Worm (Caenorhabditis elegans): ENCODE measurements around the gene sti-1.

DNA sequence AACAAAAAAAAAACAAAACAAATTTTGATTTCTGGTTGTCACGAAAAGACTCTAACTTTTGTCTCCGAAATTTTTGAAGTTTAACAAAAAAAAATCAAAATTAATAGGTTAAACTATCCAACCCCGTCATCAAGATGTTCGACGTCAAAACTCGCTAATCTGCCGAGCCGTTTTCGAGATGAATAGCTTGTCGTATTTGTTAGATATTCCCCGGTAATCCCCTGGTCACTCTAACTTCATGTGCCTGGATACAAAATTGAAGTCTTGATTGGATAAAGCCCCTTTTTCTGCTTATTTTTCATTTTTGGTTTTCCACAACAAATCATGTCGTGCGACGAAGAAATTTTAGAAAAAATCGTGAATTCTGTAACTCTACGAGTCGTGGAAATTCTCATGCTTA is 9.1 kb downstream of the sti-1 start, which contains the start of gene srab-16:
- TF ChIP-seq unc-62 (GFP tag; optimal IDR thresholded peaks at IDR 0.05) = no peak
- no peak for TF ChIP-seq nhr-90 (tag; optimal IDR thresholded peaks at IDR 0.05; ENCODE audit: poor library complexity)
- TF ChIP-seq elt-3 (tag; optimal IDR thresholded peaks at IDR 0.05) = no peak
- TF ChIP-seq blmp-1 (tag; optimal IDR thresholded peaks at IDR 0.05) = no peak
- TF ChIP-seq aha-1 (tag; optimal IDR thresholded peaks at IDR 0.05) = no peak
- no peak for TF ChIP-seq fos-1 (tag; optimal IDR thresholded peaks at IDR 0.05)
- TF ChIP-seq egl-27 (tag; optimal IDR thresholded peaks at IDR 0.05) = no peak
- no peak for TF ChIP-seq sox-4 (tag; optimal IDR thresholded peaks at IDR 0.05)
- TF ChIP-seq F16B12.6 (tag; optimal IDR thresholded peaks at IDR 0.05) = no peak
- TF ChIP-seq ztf-4 (tag; optimal IDR thresholded peaks at IDR 0.05) = no peak
- no peak for TF ChIP-seq unc-130 (tag; optimal IDR thresholded peaks at IDR 0.05)
- TF ChIP-seq snpc-4 (tag; optimal IDR thresholded peaks at IDR 0.05) = no peak
